Worm (Caenorhabditis elegans): ENCODE results near the gene ZK1290.11.

The ZK1290.11 gene

DNA sequence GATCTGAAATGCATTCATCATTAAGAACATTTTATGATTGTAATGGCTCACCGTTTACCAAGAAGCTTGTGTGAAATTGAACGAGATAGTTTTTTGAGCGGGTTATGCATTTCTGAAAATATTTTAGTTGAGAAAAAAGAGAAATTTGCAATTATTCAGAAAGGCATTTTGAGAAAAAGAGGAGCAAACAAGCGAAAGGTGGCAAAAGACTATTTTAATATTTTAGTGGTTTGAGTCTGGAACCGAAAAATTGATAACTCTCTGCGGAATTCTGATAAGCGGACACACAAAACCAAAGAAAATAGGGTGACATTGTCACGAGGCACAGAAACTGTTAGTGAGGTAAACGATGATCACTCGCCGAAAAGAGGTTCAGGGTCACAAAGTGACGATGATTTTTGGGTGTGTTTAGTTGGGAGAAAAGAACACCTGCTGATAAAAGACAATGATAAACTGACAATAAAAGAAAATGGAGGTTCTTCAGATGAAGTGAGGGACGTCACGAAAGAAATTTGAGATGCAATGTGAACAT is 6.6 kb downstream of the ZK1290.11 start (continued):
- 0 out of 2 replicates have a peak, but pooled peaks have one; percentile 30 for TF ChIP-seq madf-9 (GFP tag; conservative IDR thresholded peaks at IDR 0.05)
- TF ChIP-seq ces-1 (GFP tag; optimal IDR thresholded peaks at IDR 0.05): no peak
- no peak for TF ChIP-seq zip-2 (tag; optimal IDR thresholded peaks at IDR 0.05)

DNA sequence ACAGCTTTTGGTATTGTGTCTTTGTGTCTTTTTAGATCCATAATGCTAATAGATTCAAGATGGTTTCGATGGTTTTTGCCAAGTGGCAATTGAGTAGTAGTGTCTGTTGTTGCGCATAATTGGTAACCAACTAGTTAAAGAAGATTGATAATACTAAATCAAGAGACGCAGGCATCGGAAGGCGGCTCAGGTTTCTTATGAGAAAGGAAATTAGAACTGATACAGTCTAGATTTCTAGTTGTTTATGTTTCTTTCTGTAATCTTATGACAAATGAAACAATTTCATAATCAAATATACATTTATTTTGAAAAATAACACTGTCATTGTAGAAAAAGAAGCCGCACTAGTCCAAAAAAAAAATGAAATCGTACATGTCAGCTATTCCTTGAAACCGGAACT is 7.6 kb downstream of the ZK1290.11 start, which contains the start of gene ZK1290.10:
ZK1290.10 (minus strand) TSS at position 101 of the 400 bp plus-strand sequence.
- TF ChIP-seq mep-1 (tag; optimal IDR thresholded peaks at IDR 0.05) (no peak), aha-1 (tag) (peak; percentile 19)

DNA sequence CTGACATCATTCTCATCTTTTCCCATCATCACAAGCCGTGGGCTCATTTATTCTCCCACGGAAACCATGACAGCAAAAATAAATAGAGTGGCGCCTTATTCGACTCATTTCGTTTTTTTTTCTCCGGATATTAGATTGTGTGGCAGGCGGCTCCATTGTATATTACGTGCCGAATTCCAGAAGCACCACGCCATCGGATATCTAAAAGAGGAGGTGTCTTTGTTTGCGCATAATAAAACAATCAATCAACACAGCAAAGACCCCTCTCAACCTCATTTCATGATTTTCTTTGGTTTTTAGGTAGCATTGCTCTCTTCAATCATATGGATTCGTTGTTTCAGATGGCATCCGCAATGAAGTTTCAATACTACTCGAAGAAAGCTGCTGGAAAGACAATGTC is 12.4 kb downstream of the ZK1290.11 start, which contains the start of gene tph-1:
tph-1 (plus strand) TSS at position 301 of the 400 bp plus-strand sequence.
- TF ChIP-seq ctbp-1 (GFP tag; IDR thresholded peaks at IDR 0.05): no peak
- no peak for TF ChIP-seq T20F7.1 (GFP tag; optimal IDR thresholded peaks at IDR 0.05)
- TF ChIP-seq nhr-25 (tag; optimal IDR thresholded peaks at IDR 0.05; ENCODE audit: borderline replicate concordance, insufficient read depth): no peak
- TF ChIP-seq dmd-8 (GFP tag; IDR thresholded peaks at IDR 0.05): no peak
- no peak for TF ChIP-seq lin-39 (tag; optimal IDR thresholded peaks at IDR 0.05)
- TF ChIP-seq mxl-2 (GFP tag; conservative IDR thresholded peaks at IDR 0.05): no peak
- no peak for TF ChIP-seq daf-19 (GFP tag; conservative IDR thresholded peaks at IDR 0.05)
- TF ChIP-seq egl-43 (GFP tag; IDR thresholded peaks at IDR 0.05): no peak
- TF ChIP-seq zip-2 (tag; optimal IDR thresholded peaks at IDR 0.05): no peak
- no peak for TF ChIP-seq rbr-2 (tag; optimal IDR thresholded peaks at IDR 0.05)
- no peak for TF ChIP-seq fos-1 (tag; optimal IDR thresholded peaks at IDR 0.05)
- no peak for TF ChIP-seq zag-1 (tag; optimal IDR thresholded peaks at IDR 0.05)
- no peak for TF ChIP-seq nhr-6 (tag; optimal IDR thresholded peaks at IDR 0.05)
- TF ChIP-seq php-3 (GFP tag; IDR thresholded peaks at IDR 0.05): no peak
- no peak for TF ChIP-seq pqm-1 (tag; optimal IDR thresholded peaks at IDR 0.05)

DNA sequence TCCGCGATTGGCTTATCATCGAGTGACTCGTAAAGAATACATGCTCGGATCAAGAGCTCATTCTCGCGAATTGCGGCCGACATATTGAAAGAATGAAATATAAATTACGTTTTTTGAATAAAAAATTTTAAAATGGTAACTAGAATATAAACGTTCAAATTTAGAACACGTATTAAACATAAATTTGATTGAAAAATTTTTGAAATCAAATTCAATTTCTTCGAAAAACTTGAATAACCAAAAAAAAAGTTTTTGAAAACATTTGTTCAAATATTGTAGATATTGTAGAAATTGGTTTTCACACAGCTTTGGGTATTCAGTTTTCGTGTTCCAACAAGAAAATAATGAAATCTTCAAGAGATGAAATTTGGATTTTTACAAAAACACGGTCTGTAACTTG is 13.3 kb downstream of the ZK1290.11 start, which contains the start of gene fbxa-224:
fbxa-224 (minus strand) TSS at position 101 of the 400 bp plus-strand sequence.
- TF ChIP-seq nhr-10 (tag; optimal IDR thresholded peaks at IDR 0.05): no peak
- no peak for TF ChIP-seq cey-2 (tag; optimal IDR thresholded peaks at IDR 0.05; ENCODE audit: borderline replicate concordance, insufficient read depth)
- no peak for TF ChIP-seq nhr-28 (tag; optimal IDR thresholded peaks at IDR 0.05)
- TF ChIP-seq fkh-10 (GFP tag; optimal IDR thresholded peaks at IDR 0.05): no peak
- TF ChIP-seq fos-1 (tag; optimal IDR thresholded peaks at IDR 0.05): no peak
- no peak for TF ChIP-seq mxl-3 (GFP tag; optimal IDR thresholded peaks at IDR 0.05)
- no peak for TF ChIP-seq zfp-3 (GFP tag; conservative IDR thresholded peaks at IDR 0.05)
- TF ChIP-seq pqm-1 (tag; optimal IDR thresholded peaks at IDR 0.05): no peak
- TF ChIP-seq nhr-111 (GFP tag; optimal IDR thresholded peaks at IDR 0.05): no peak
- TF ChIP-seq lin-38 (GFP tag; IDR thresholded peaks at IDR 0.05): no peak
- no peak for TF ChIP-seq ztf-7 (tag; optimal IDR thresholded peaks at IDR 0.05)
- no peak for TF ChIP-seq F49E8.2 (tag; optimal IDR thresholded peaks at IDR 0.05; ENCODE audit: borderline replicate concordance)
- no peak for TF ChIP-seq dmd-8 (GFP tag; IDR thresholded peaks at IDR 0.05)
- TF ChIP-seq nhr-48 (tag; optimal IDR thresholded peaks at IDR 0.05): no peak
- no peak for TF ChIP-seq lim-7 (GFP tag; IDR thresholded peaks at IDR 0.05)

DNA sequence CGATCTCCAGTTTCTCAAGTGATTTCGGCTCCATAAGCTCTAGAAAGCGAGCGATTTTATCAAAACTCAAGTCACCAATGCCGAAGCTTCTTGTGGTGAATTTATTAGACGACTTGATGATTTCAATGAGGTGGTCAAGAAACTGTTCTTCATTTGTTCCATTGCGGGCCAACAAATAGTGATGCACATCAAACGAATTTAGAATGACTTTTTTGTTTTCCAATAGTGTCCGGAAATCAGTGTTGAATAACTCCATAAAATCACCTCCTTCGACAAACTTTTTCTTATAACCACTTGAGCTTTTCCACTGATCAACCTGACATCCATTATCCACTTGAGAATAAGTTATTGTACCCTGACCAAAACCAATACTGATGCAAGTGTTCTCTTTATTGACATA is 14.1 kb downstream of the ZK1290.11 start:
- TF ChIP-seq cey-2 (tag; optimal IDR thresholded peaks at IDR 0.05; ENCODE audit: borderline replicate concordance, insufficient read depth): no peak
- peak in 1 of 2 experiments; percentile 96 for TF ChIP-seq unc-62 (GFP tag; optimal IDR thresholded peaks at IDR 0.05 in 1 of 2)
- TF ChIP-seq unc-62 (tag; optimal IDR thresholded peaks at IDR 0.05): no peak
